Worm (Caenorhabditis elegans) whole organism, late embryonic: ENCODE data around the gene F48E3.6.
A peak's percentile ranks its signal among the peaks of the same experiment; 100 is the strongest.

Source experiments
- C08G9.2 ChIP-seq: sonication (generic microtip); optimal IDR thresholded peaks from 2 replicates; lab custom pipeline; 2016; ENCODE audit warnings: mild to moderate bottlenecking, missing genetic modification characterization, moderate library complexity, missing compliant biosample characterization
- F13H6.1 ChIP-seq: sonication (generic microtip); optimal IDR thresholded peaks from 2 replicates; lab custom pipeline; 2016; ENCODE audit warnings: missing genetic modification characterization, missing compliant biosample characterization
- K02D7.2 ChIP-seq: sonication (generic microtip); optimal IDR thresholded peaks from 2 replicates; lab custom pipeline; 2017; ENCODE audit warnings: mild to moderate bottlenecking, missing genetic modification characterization, missing compliant biosample characterization
- K09A11.1 ChIP-seq: sonication (generic microtip); optimal IDR thresholded peaks from 2 replicates; lab custom pipeline; 2017; ENCODE audit warnings: antibody characterized with exemption, mild to moderate bottlenecking, missing genetic modification characterization, missing compliant biosample characterization; ENCODE audit not compliant: insufficient read depth
- Y22D7AL.16 ChIP-seq: sonication (generic microtip); optimal IDR thresholded peaks from 2 replicates; lab custom pipeline; 2016; ENCODE audit warnings: missing genetic modification characterization, missing compliant biosample characterization
- ahr-1 ChIP-seq: sonication (generic microtip); optimal IDR thresholded peaks from 2 replicates; lab custom pipeline; 2016; ENCODE audit warnings: missing genetic modification characterization, missing compliant biosample characterization
- ceh-19 ChIP-seq: fragments of 200-800 bp; sonication (Bioruptor generic); optimal IDR thresholded peaks from 2 replicates; lab custom pipeline; 2018; ENCODE audit warnings: mild to moderate bottlenecking, missing genetic modification characterization, missing compliant biosample characterization
- ceh-2 ChIP-seq: sonication (generic microtip); optimal IDR thresholded peaks from 2 replicates; lab custom pipeline; 2016; ENCODE audit warnings: missing genotype, missing genetic modification characterization, missing compliant biosample characterization
- ceh-24 ChIP-seq: sonication (generic microtip); optimal IDR thresholded peaks from 2 replicates; lab custom pipeline; 2016; ENCODE audit warnings: mild to moderate bottlenecking, missing genetic modification characterization, missing compliant biosample characterization
- ceh-34 ChIP-seq: sonication (generic microtip); optimal IDR thresholded peaks from 2 replicates; lab custom pipeline; 2016; ENCODE audit warnings: mild to moderate bottlenecking, missing genetic modification characterization, missing compliant biosample characterization
- ceh-9 ChIP-seq: sonication (generic microtip); optimal IDR thresholded peaks from 2 replicates; lab custom pipeline; 2016; ENCODE audit warnings: mild to moderate bottlenecking, missing genetic modification characterization, inconsistent platforms, missing compliant biosample characterization
- dmd-4 ChIP-seq: sonication (generic microtip); optimal IDR thresholded peaks from 2 replicates; lab custom pipeline; 2016; ENCODE audit warnings: borderline replicate concordance, missing genetic modification characterization, missing compliant biosample characterization
- dve-1 ChIP-seq: sonication (generic microtip); optimal IDR thresholded peaks from 2 replicates; lab custom pipeline; 2017; ENCODE audit warnings: antibody characterized with exemption, mild to moderate bottlenecking, missing genetic modification characterization, missing compliant biosample characterization
- elt-2 ChIP-seq: sonication (generic microtip); optimal IDR thresholded peaks from 2 replicates; lab custom pipeline; 2016; ENCODE audit warnings: missing genetic modification reagents, missing genetic modification characterization, missing compliant biosample characterization
- eyg-1 ChIP-seq: sonication (generic microtip); optimal IDR thresholded peaks from 2 replicates; lab custom pipeline; 2016; ENCODE audit warnings: missing genotype, missing genetic modification characterization, missing compliant biosample characterization
- fax-1 ChIP-seq: sonication (generic microtip); optimal IDR thresholded peaks from 2 replicates; lab custom pipeline; 2016; ENCODE audit warnings: missing genotype, missing genetic modification characterization, missing compliant biosample characterization
- fkh-10 ChIP-seq: fragments of 150-350 bp; optimal IDR thresholded peaks from 2 replicates; lab custom pipeline; 2014; ENCODE audit warnings: missing biosample characterization, missing genetic modification reagents, missing genetic modification characterization
- fkh-6 ChIP-seq: sonication (generic microtip); optimal IDR thresholded peaks from 2 replicates; lab custom pipeline; 2016; ENCODE audit warnings: missing genetic modification characterization, missing compliant biosample characterization
- hlh-13 ChIP-seq: fragments of 200-800 bp; sonication (Bioruptor generic); optimal IDR thresholded peaks from 2 replicates; lab custom pipeline; 2018; ENCODE audit warnings: mild to moderate bottlenecking, missing genetic modification characterization, missing compliant biosample characterization
- hlh-15 ChIP-seq: sonication (generic microtip); optimal IDR thresholded peaks from 2 replicates; lab custom pipeline; 2016; ENCODE audit warnings: missing genetic modification characterization, missing compliant biosample characterization
- hlh-30 ChIP-seq: sonication (generic microtip); optimal IDR thresholded peaks from 2 replicates; lab custom pipeline; 2017; ENCODE audit warnings: antibody characterized with exemption, missing genetic modification characterization, missing compliant biosample characterization; ENCODE audit not compliant: insufficient read depth
- hlh-8 ChIP-seq: sonication (generic microtip); optimal IDR thresholded peaks from 2 replicates; lab custom pipeline; 2016; ENCODE audit warnings: missing genotype, missing genetic modification characterization, missing compliant biosample characterization
- lin-11 ChIP-seq: fragments of 200-800 bp; sonication (Bioruptor generic); optimal IDR thresholded peaks from 2 replicates; lab custom pipeline; 2018; ENCODE audit warnings: mild to moderate bottlenecking, missing genetic modification characterization, missing compliant biosample characterization
- mec-3 ChIP-seq: sonication (generic microtip); optimal IDR thresholded peaks from 2 replicates; lab custom pipeline; 2016; ENCODE audit warnings: borderline replicate concordance, missing genetic modification characterization, missing compliant biosample characterization
- nfya-1 ChIP-seq: sonication (generic microtip); optimal IDR thresholded peaks from 2 replicates; lab custom pipeline; 2017; ENCODE audit warnings: missing genetic modification characterization, mild to moderate bottlenecking, missing compliant biosample characterization, antibody characterized with exemption, moderate library complexity
- nhr-232 ChIP-seq: sonication (generic microtip); optimal IDR thresholded peaks from 2 replicates; lab custom pipeline; 2016; ENCODE audit warnings: missing genetic modification characterization, missing compliant biosample characterization
- npax-4 ChIP-seq: sonication (generic microtip); optimal IDR thresholded peaks from 2 replicates; lab custom pipeline; 2016; ENCODE audit warnings: missing genetic modification characterization, missing compliant biosample characterization
- odd-2 ChIP-seq: sonication (generic microtip); optimal IDR thresholded peaks from 2 replicates; lab custom pipeline; 2017; ENCODE audit warnings: antibody characterized with exemption, mild to moderate bottlenecking, missing genetic modification characterization, missing compliant biosample characterization
- pag-3 ChIP-seq: sonication (generic microtip); optimal IDR thresholded peaks from 2 replicates; lab custom pipeline; 2016; ENCODE audit warnings: missing compliant biosample characterization, missing genetic modification characterization, borderline replicate concordance
- pat-9 ChIP-seq: fragments of 200-800 bp; sonication (Bioruptor generic); optimal IDR thresholded peaks from 2 replicates; lab custom pipeline; 2018; ENCODE audit warnings: mild to moderate bottlenecking, missing genetic modification characterization, moderate library complexity, missing compliant biosample characterization
- pha-2 ChIP-seq: sonication (generic microtip); optimal IDR thresholded peaks from 2 replicates; lab custom pipeline; 2017; ENCODE audit warnings: mild to moderate bottlenecking, missing genetic modification characterization, missing compliant biosample characterization
- pha-4 ChIP-seq: fragments of 150-350 bp; optimal IDR thresholded peaks from 2 replicates; lab custom pipeline; 2018; ENCODE audit warnings: missing biosample characterization, missing genetic modification reagents, missing genetic modification characterization
- pqm-1 ChIP-seq: sonication (generic microtip); optimal IDR thresholded peaks from 2 replicates; lab custom pipeline; 2016; ENCODE audit warnings: missing genetic modification characterization, missing compliant biosample characterization
- ref-2 ChIP-seq: sonication (generic microtip); optimal IDR thresholded peaks from 2 replicates; lab custom pipeline; 2016; ENCODE audit warnings: missing genetic modification characterization, missing compliant biosample characterization
- rnt-1 ChIP-seq: sonication (generic microtip); optimal IDR thresholded peaks from 2 replicates; lab custom pipeline; 2016; ENCODE audit warnings: missing genetic modification characterization, missing compliant biosample characterization
- sdc-2 ChIP-seq: sonication (generic microtip); optimal IDR thresholded peaks from 2 replicates; lab custom pipeline; 2016; ENCODE audit warnings: missing genotype, missing genetic modification characterization, missing compliant biosample characterization
- sox-4 ChIP-seq: sonication (generic microtip); optimal IDR thresholded peaks from 2 replicates; lab custom pipeline; 2017; ENCODE audit warnings: mild to moderate bottlenecking, missing genetic modification characterization, inconsistent platforms, missing compliant biosample characterization
- syd-9 ChIP-seq: sonication (generic microtip); optimal IDR thresholded peaks from 2 replicates; lab custom pipeline; 2016; ENCODE audit warnings: mild to moderate bottlenecking, missing genetic modification characterization, moderate library complexity, missing compliant biosample characterization
- tbx-2 ChIP-seq: sonication (generic microtip); optimal IDR thresholded peaks from 2 replicates; lab custom pipeline; 2016; ENCODE audit warnings: missing genetic modification characterization, missing compliant biosample characterization
- tbx-7 ChIP-seq: sonication (generic microtip); optimal IDR thresholded peaks from 2 replicates; lab custom pipeline; 2016; ENCODE audit warnings: missing genotype, missing genetic modification characterization, missing compliant biosample characterization
- unc-3 ChIP-seq, 2 experiments: fragments of 200-800 bp in 1 of 2; sonication (Bioruptor generic) in 1 of 2; sonication (generic microtip) in 1 of 2; conservative IDR thresholded peaks in 1 of 2; optimal IDR thresholded peaks in 1 of 2; 2 replicates each; pipeline versions ENCODE4 v1.3.6 to Lab custom; 2016 to 2022; ENCODE audit warnings: missing compliant biosample characterization in 2 of 2, missing genetic modification characterization in 2 of 2, missing genetic modification reagents in 1 of 2
- unc-55 ChIP-seq: sonication (generic microtip); optimal IDR thresholded peaks from 2 replicates; lab custom pipeline; 2017; ENCODE audit warnings: missing biosample characterization, missing genetic modification reagents, missing genetic modification characterization
- unc-86 ChIP-seq: sonication (generic microtip); optimal IDR thresholded peaks from 2 replicates; lab custom pipeline; 2016; ENCODE audit warnings: missing genetic modification characterization, missing compliant biosample characterization
- zip-5 ChIP-seq: sonication (generic microtip); optimal IDR thresholded peaks from 2 replicates; lab custom pipeline; 2016; ENCODE audit warnings: missing genetic modification characterization, missing compliant biosample characterization
- ztf-16 ChIP-seq: sonication (generic microtip); optimal IDR thresholded peaks from 2 replicates; lab custom pipeline; 2017; ENCODE audit warnings: missing genetic modification characterization, missing compliant biosample characterization

Gene F48E3.6

ce11 chrX:7534454-7534853, 31.7 kb upstream of the F48E3.6 start:
- TF ChIP-seq ceh-9 (tag; lab: Kevin White, UChicago): no peak
- no peak for TF ChIP-seq odd-2 (tag; lab: Kevin White, UChicago)
- no peak for TF ChIP-seq hlh-8 (tag; lab: Kevin White, UChicago)
- TF ChIP-seq ceh-19: no peak
- TF ChIP-seq ref-2: no peak
- TF ChIP-seq hlh-13 (GFP tag; lab: Kevin White, UChicago): no peak
- no peak for TF ChIP-seq nfya-1 (tag; lab: Kevin White, UChicago)
- no peak for TF ChIP-seq fkh-10 (GFP tag; lab: Kevin White, UChicago)
- no peak for TF ChIP-seq F13H6.1 (tag; lab: Kevin White, UChicago)
- no peak for TF ChIP-seq pha-2 (tag; lab: Kevin White, UChicago)

ce11 chrX:7532632-7533031, 29.9 kb upstream of the F48E3.6 start, which contains the start of gene ceh-14:
Gene ceh-14, minus strand, starts transcription at chrX:7532732.
- no peak for TF ChIP-seq syd-9 (tag; lab: Kevin White, UChicago)
- TF ChIP-seq nhr-232 (tag; lab: Kevin White, UChicago): no peak
- TF ChIP-seq pat-9 (tag; lab: Kevin White, UChicago): no peak
- no peak for TF ChIP-seq Y22D7AL.16 (tag; lab: Kevin White, UChicago)
- TF ChIP-seq fkh-6: no peak
- no peak for TF ChIP-seq ref-2
- TF ChIP-seq F13H6.1 (tag; lab: Kevin White, UChicago): no peak
- no peak for TF ChIP-seq pha-4 (tag; lab: Kevin White, UChicago)
- TF ChIP-seq hlh-30: no peak
- TF ChIP-seq eyg-1 (tag; lab: Kevin White, UChicago): no peak

ce11 chrX:7525271-7525670, 22.6 kb upstream of the F48E3.6 start, which contains the start of gene F46C8.3:
Gene F46C8.3, plus strand, starts transcription at chrX:7525571.
- no peak for TF ChIP-seq unc-3 (GFP tag; conservative IDR thresholded peaks at IDR 0.05; lab: Robert Waterston, UW)
- no peak for TF ChIP-seq unc-3 (tag; optimal IDR thresholded peaks at IDR 0.05; lab: Kevin White, UChicago)
- TF ChIP-seq hlh-30: no peak
- no peak for TF ChIP-seq K09A11.1 (tag; lab: Kevin White, UChicago)
- TF ChIP-seq C08G9.2 (tag; lab: Kevin White, UChicago): no peak
- TF ChIP-seq elt-2 (tag; lab: Kevin White, UChicago): no peak
- TF ChIP-seq K02D7.2 (tag; lab: Kevin White, UChicago): no peak
- TF ChIP-seq pqm-1 (tag; lab: Kevin White, UChicago): no peak
- TF ChIP-seq unc-86 (tag; lab: Kevin White, UChicago): no peak
- no peak for TF ChIP-seq lin-11 (tag; lab: Kevin White, UChicago)
- TF ChIP-seq nhr-232 (tag; lab: Kevin White, UChicago): no peak
- TF ChIP-seq hlh-15 (tag; lab: Kevin White, UChicago): no peak
- no peak for TF ChIP-seq sox-4 (tag; lab: Kevin White, UChicago)
- TF ChIP-seq ceh-2 (tag; lab: Kevin White, UChicago): no peak
- no peak for TF ChIP-seq dmd-4 (tag; lab: Kevin White, UChicago)
- TF ChIP-seq pag-3 (tag; lab: Kevin White, UChicago): no peak
- no peak for TF ChIP-seq dve-1 (tag; lab: Kevin White, UChicago)
- TF ChIP-seq pat-9 (tag; lab: Kevin White, UChicago): no peak
- TF ChIP-seq fax-1 (tag; lab: Kevin White, UChicago): no peak

- TF ChIP-seq mec-3 (tag; lab: Kevin White, UChicago): no peak
- TF ChIP-seq tbx-2 (tag; lab: Kevin White, UChicago): peak; percentile 4
- TF ChIP-seq zip-5 (tag; lab: Kevin White, UChicago): no peak
- TF ChIP-seq ceh-2 (tag; lab: Kevin White, UChicago): no peak
- TF ChIP-seq ceh-24 (tag; lab: Kevin White, UChicago): no peak
- TF ChIP-seq ref-2: no peak
- no peak for TF ChIP-seq ceh-19
- no peak for TF ChIP-seq sdc-2 (tag; lab: Kevin White, UChicago)
- TF ChIP-seq unc-55 (GFP tag; lab: Kevin White, UChicago): peak; percentile 22
- no peak for TF ChIP-seq fkh-6
- peak; percentile 8 for TF ChIP-seq nfya-1 (tag; lab: Kevin White, UChicago)
- no peak for TF ChIP-seq hlh-13 (GFP tag; lab: Kevin White, UChicago)
- TF ChIP-seq pqm-1 (tag; lab: Kevin White, UChicago): no peak
- no peak for TF ChIP-seq ztf-16 (tag; lab: Kevin White, UChicago)
- no peak for TF ChIP-seq tbx-7
- peak; percentile 34 for TF ChIP-seq ceh-34 (tag; lab: Kevin White, UChicago)
- TF ChIP-seq ahr-1 (tag; lab: Kevin White, UChicago): no peak
- TF ChIP-seq hlh-8 (tag; lab: Kevin White, UChicago): no peak
- peak; percentile 68 for TF ChIP-seq rnt-1 (tag; lab: Kevin White, UChicago)
- no peak for TF ChIP-seq npax-4 (tag; lab: Kevin White, UChicago)
Measured at ce11 chrX:7523799-7524198, 21.1 kb upstream of the F48E3.6 start.
